Worm (Caenorhabditis elegans) whole organism, L3 larva: Measurements from ENCODE around the gene K08D10.14.

Experiments used
- aly-2 ChIP-seq: fragments of 150-350 bp; optimal IDR thresholded peaks from 2 replicates; lab custom pipeline; 2014; ENCODE audit warnings: missing biosample characterization, missing genetic modification characterization
- elt-2 ChIP-seq: sonication (generic microtip); optimal IDR thresholded peaks from 2 replicates; lab custom pipeline; 2016; ENCODE audit warnings: missing genetic modification reagents, mild to moderate bottlenecking, missing genetic modification characterization, missing compliant biosample characterization
- nhr-28 ChIP-seq: fragments of 150-350 bp; optimal IDR thresholded peaks from 2 replicates; lab custom pipeline; 2014; ENCODE audit warnings: missing biosample characterization, missing genetic modification characterization

DNA sequence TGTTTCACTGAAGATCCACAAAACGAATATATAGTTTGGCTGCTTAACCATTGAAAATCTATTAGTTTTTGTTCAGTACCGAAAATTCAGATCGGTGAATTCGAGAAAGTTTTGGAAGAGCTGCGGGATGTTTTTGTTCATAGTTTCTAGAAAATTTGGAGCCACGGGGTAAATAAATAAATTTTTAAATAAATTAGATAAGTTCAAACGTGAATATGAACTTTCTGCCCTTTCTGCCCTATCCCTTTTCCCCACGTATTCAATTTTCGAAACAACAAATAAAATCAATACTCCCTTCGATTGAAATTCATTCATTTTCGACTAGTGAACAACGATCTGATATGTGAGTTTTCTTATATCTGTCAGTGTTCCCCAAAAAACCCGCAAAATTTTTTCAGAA is 7.4 kb downstream of the K08D10.14 start, which contains the start of gene scrm-5:
- TF ChIP-seq nhr-28 (tag; lab: Kevin White, UChicago) (no peak), aly-2 (tag; lab: Kevin White, UChicago) (no peak), elt-2 (no peak)
